Fruit fly (Drosophila melanogaster): ENCODE results near the gene CG11151.

CG11151 gene

DNA sequence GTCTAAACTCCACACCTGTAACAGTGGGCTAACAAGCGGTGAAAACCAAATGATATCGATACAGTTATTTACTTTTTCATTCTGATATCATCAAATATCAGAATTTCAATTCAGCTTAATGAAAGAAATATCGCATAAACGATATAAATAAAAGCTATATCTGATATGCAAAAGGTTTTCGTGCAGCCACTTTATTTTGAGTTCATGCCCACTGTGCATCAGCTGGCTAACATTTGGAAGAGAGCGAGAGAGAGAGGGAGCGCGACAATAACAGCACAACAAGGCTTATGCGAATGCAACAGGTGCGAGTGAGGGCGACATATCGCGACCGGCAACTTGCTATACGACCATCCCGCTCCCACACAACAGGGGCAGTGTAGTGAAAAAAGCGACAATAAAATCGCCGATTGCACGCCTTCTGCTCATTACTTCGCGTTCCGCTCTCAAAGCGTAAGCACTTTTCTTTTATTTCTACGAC lies at the start of gene CG11151 (continued):
- TF ChIP-seq H2.0 (GFP tag; IDR thresholded peaks at IDR 0.05) (peak; percentile 96), CG5180 (GFP tag; optimal IDR thresholded peaks at IDR 0.05) (peak; percentile 84), CG3726 (GFP tag; IDR thresholded peaks at IDR 0.05) (peak; percentile 92), Xbp1 (GFP tag; optimal IDR thresholded peaks at IDR 0.05) (peak; percentile 97), z (GFP tag; IDR thresholded peaks at IDR 0.05) (peak; percentile 47; the same call in 1 of the 3 replicates), onecut (GFP tag; IDR thresholded peaks at IDR 0.05) (peak; percentile 92), bigmax (GFP tag; optimal IDR thresholded peaks at IDR 0.05) (peak; percentile 46), BEAF-32 (GFP tag; optimal IDR thresholded peaks at IDR 0.05) (peak; percentile 40), CG1024 (GFP tag; IDR thresholded peaks at IDR 0.05) (peak; percentile 91), gem (tag; optimal IDR thresholded peaks at IDR 0.05) (peak; percentile 99), sug (tag; optimal IDR thresholded peaks at IDR 0.05) (peak; percentile 93), Dbx (GFP tag; IDR thresholded peaks at IDR 0.05) (peak; percentile 93), esg (GFP tag; conservative IDR thresholded peaks at IDR 0.05) (peak; percentile 93), CG8359 (GFP tag; optimal IDR thresholded peaks at IDR 0.05; ENCODE audit: borderline replicate concordance) (peak; percentile 91), salm (tag; optimal IDR thresholded peaks at IDR 0.05) (peak; percentile 96), CG2875 (GFP tag; optimal IDR thresholded peaks at IDR 0.05) (peak; percentile 96), CG1602 (GFP tag; optimal IDR thresholded peaks at IDR 0.05) (peak; percentile 96), CG11456 (GFP tag; IDR thresholded peaks at IDR 0.05) (peak; percentile 94), dan (GFP tag; IDR thresholded peaks at IDR 0.05) (peak; percentile 74; the same call in 1 of the 2 replicates), Dfd (GFP tag; optimal IDR thresholded peaks at IDR 0.05) (no peak), CG15073 (GFP tag; optimal IDR thresholded peaks at IDR 0.05) (peak; percentile 76), Chrac-16 (GFP tag; optimal IDR thresholded peaks at IDR 0.05) (peak; percentile 97), bbx (GFP tag; IDR thresholded peaks at IDR 0.05; ENCODE audit: partially characterized antibody) (peak; percentile 50; the same call in 1 of the 2 replicates), CG16779 (GFP tag; IDR thresholded peaks at IDR 0.05) (peak; percentile 89), YL-1 (GFP tag; optimal IDR thresholded peaks at IDR 0.05) (peak; percentile 88), CG1603 (tag; optimal IDR thresholded peaks at IDR 0.05) (peak; percentile 98), CG11504 (tag; optimal IDR thresholded peaks at IDR 0.05) (peak; percentile 96), CG31388 (GFP tag; optimal IDR thresholded peaks at IDR 0.05) (peak; percentile 88), Ptx1 (GFP tag; IDR thresholded peaks at IDR 0.05) (peak; percentile 96), Med (GFP tag) (peak; percentile 100), Dek (tag; optimal IDR thresholded peaks at IDR 0.05) (peak; percentile 94), zf30C (GFP tag; optimal IDR thresholded peaks at IDR 0.05) (peak; percentile 32), scrt (GFP tag; optimal IDR thresholded peaks at IDR 0.05) (peak; percentile 94), CG1792 (GFP tag; optimal IDR thresholded peaks at IDR 0.05) (peak; percentile 94), so (GFP tag; IDR thresholded peaks at IDR 0.05) (peak; percentile 96), Drgx (GFP tag; IDR thresholded peaks at IDR 0.05) (peak; percentile 96), ato (GFP tag; IDR thresholded peaks at IDR 0.05; ENCODE audit: partially characterized antibody) (no peak), Camta (GFP tag; optimal IDR thresholded peaks at IDR 0.05) (peak; percentile 96), Gug (GFP tag; IDR thresholded peaks at IDR 0.05) (peak; percentile 90), fru (optimal IDR thresholded peaks at IDR 0.05) (no peak), maf-S (GFP tag; optimal IDR thresholded peaks at IDR 0.05) (peak; percentile 96), CG17802 (tag; optimal IDR thresholded peaks at IDR 0.05) (peak; percentile 84), Rx (GFP tag; IDR thresholded peaks at IDR 0.05) (peak; percentile 93), NC2α (GFP tag; optimal IDR thresholded peaks at IDR 0.05) (peak; percentile 96), sob (GFP tag; IDR thresholded peaks at IDR 0.05) (peak; percentile 94), peb (GFP tag; IDR thresholded peaks at IDR 0.05) (peak; percentile 93), CG13287 (GFP tag; IDR thresholded peaks at IDR 0.05; ENCODE audit: partially characterized antibody) (peak; percentile 70), CG12155 (GFP tag; optimal IDR thresholded peaks at IDR 0.05) (peak; percentile 93), Bdp1 (GFP tag; optimal IDR thresholded peaks at IDR 0.05) (peak; percentile 92), sqz (GFP tag; optimal IDR thresholded peaks at IDR 0.05) (peak; percentile 93), chm (GFP tag; IDR thresholded peaks at IDR 0.05) (peak; percentile 94)
